Worm (Caenorhabditis elegans): Measurements from ENCODE around the gene perm-3.

perm-3 gene

ce11 chrIV:5367899-5368298 lies 26.7 kb downstream of the perm-3 start (continued):
- no peak for TF ChIP-seq die-1 (tag; optimal IDR thresholded peaks at IDR 0.05)

- TF ChIP-seq snpc-4 (GFP tag; optimal IDR thresholded peaks at IDR 0.05) (no peak), snpc-4 (tag; optimal IDR thresholded peaks at IDR 0.05) (peak in 1 of 4 experiments; percentile 66), athp-1 (tag; optimal IDR thresholded peaks at IDR 0.05) (peak; percentile 30), F39B2.1 (GFP tag; IDR thresholded peaks at IDR 0.05) (no peak), F49E8.2 (tag; optimal IDR thresholded peaks at IDR 0.05; ENCODE audit: insufficient read depth) (no peak)
Measured at ce11 chrIV:5366567-5366966, 28.0 kb downstream of the perm-3 start, which contains the start of gene sand-1. Gene sand-1, plus strand, starts transcription at chrIV:5366867.

- peak; percentile 44 for TF ChIP-seq F33H1.4 (GFP tag; IDR thresholded peaks at IDR 0.05)
- TF ChIP-seq lin-35 (GFP tag; optimal IDR thresholded peaks at IDR 0.05) = no peak
- TF ChIP-seq bed-1 (GFP tag; IDR thresholded peaks at IDR 0.05) = no peak
- TF ChIP-seq hlh-12 (tag; optimal IDR thresholded peaks at IDR 0.05) = no peak
- TF ChIP-seq ztf-18 (tag; optimal IDR thresholded peaks at IDR 0.05) = peak; percentile 39
- TF ChIP-seq F22D6.2 (tag; optimal IDR thresholded peaks at IDR 0.05) = no peak
- no peak for TF ChIP-seq rcor-1 (GFP tag; IDR thresholded peaks at IDR 0.05)
- no peak for TF ChIP-seq egrh-3 (GFP tag; IDR thresholded peaks at IDR 0.05)
- TF ChIP-seq madf-8 (GFP tag; conservative IDR thresholded peaks at IDR 0.05) = no peak
- no peak for TF ChIP-seq F57C9.4 (tag; optimal IDR thresholded peaks at IDR 0.05)
- TF ChIP-seq nhr-90 (tag; optimal IDR thresholded peaks at IDR 0.05) = no peak
- TF ChIP-seq fkh-3 (tag; optimal IDR thresholded peaks at IDR 0.05) = no peak
- no peak for TF ChIP-seq somi-1 (GFP tag; optimal IDR thresholded peaks at IDR 0.05)
- peak; percentile 31; the same call in 1 of the 2 replicates for TF ChIP-seq pbrm-1 (GFP tag; IDR thresholded peaks at IDR 0.05)
- TF ChIP-seq F37B4.10 (GFP tag; IDR thresholded peaks at IDR 0.05) = no peak
- TF ChIP-seq mes-4 (tag; optimal IDR thresholded peaks at IDR 0.05) = no peak
- TF ChIP-seq aptf-2 (GFP tag; conservative IDR thresholded peaks at IDR 0.05) = no peak
- no peak for TF ChIP-seq ztf-26 (tag; optimal IDR thresholded peaks at IDR 0.05)
- TF ChIP-seq ZK185.1 (tag; optimal IDR thresholded peaks at IDR 0.05; ENCODE audit: poor library complexity, severe bottlenecking) = peak; percentile 88
- no peak for TF ChIP-seq C06A6.2 (GFP tag; conservative IDR thresholded peaks at IDR 0.05)
- TF ChIP-seq efl-1 (GFP tag; optimal IDR thresholded peaks at IDR 0.05) = peak; percentile 34
- TF ChIP-seq D2030.7 (GFP tag; IDR thresholded peaks at IDR 0.05) = no peak
- TF ChIP-seq xnd-1 (tag; optimal IDR thresholded peaks at IDR 0.05) = no peak
- peak; percentile 3 for TF ChIP-seq dpl-1 (GFP tag; optimal IDR thresholded peaks at IDR 0.05)
- 0 out of 2 replicates have a peak, but pooled peaks have one; percentile 13 for TF ChIP-seq K11D2.4 (GFP tag; IDR thresholded peaks at IDR 0.05)
- no peak for TF ChIP-seq ccch-3 (GFP tag; optimal IDR thresholded peaks at IDR 0.05)
- no peak for TF ChIP-seq atf-7 (tag; optimal IDR thresholded peaks at IDR 0.05)
- peak; percentile 59; the same call in 1 of the 2 replicates for TF ChIP-seq madf-6 (GFP tag; IDR thresholded peaks at IDR 0.05)
- TF ChIP-seq F23B12.7 (tag; optimal IDR thresholded peaks at IDR 0.05; ENCODE audit: insufficient read depth) = peak; percentile 4
- TF ChIP-seq bed-2 (GFP tag; IDR thresholded peaks at IDR 0.05) = no peak
- peak; percentile 40; the same call in 1 of the 2 replicates for TF ChIP-seq nfyb-1 (GFP tag; IDR thresholded peaks at IDR 0.05)
- no peak for TF ChIP-seq nhr-179 (tag; optimal IDR thresholded peaks at IDR 0.05)
- TF ChIP-seq tlf-1 (GFP tag; optimal IDR thresholded peaks at IDR 0.05) = peak; percentile 15
- TF ChIP-seq sdz-38 (tag; optimal IDR thresholded peaks at IDR 0.05) = no peak
- no peak for TF ChIP-seq hlh-26 (GFP tag; conservative IDR thresholded peaks at IDR 0.05)
- no peak for TF ChIP-seq lin-26 (GFP tag; IDR thresholded peaks at IDR 0.05)
- TF ChIP-seq snpc-3.4 (tag; optimal IDR thresholded peaks at IDR 0.05) = peak; percentile 78
- TF ChIP-seq B0019.2 (GFP tag; conservative IDR thresholded peaks at IDR 0.05) = no peak
- no peak for TF ChIP-seq ceh-40 (GFP tag; IDR thresholded peaks at IDR 0.05)
- TF ChIP-seq Y53G8AR.9 (GFP tag; conservative IDR thresholded peaks at IDR 0.05) = no peak
Measured at ce11 chrIV:5364135-5364609, 30.4 kb downstream of the perm-3 start, which contains the start of the genes hda-6 and F41H10.4. Gene hda-6, minus strand, starts transcription at chrIV:5364306. Gene F41H10.4, plus strand, starts transcription at chrIV:5364559.

Data from whole organism, young adult.